Worm (Caenorhabditis elegans) whole organism, L1 larva: ENCODE measurements around the gene cyp-31A3.

Source experiments
- C34B4.2 ChIP-seq: sonication (generic microtip); optimal IDR thresholded peaks from 2 replicates; lab custom pipeline; 2017; ENCODE audit warnings: mild to moderate bottlenecking, missing genetic modification characterization, missing compliant biosample characterization
- Y116A8C.19 ChIP-seq: sonication (generic microtip); optimal IDR thresholded peaks from 2 replicates; lab custom pipeline; 2016; ENCODE audit warnings: missing compliant biosample characterization, missing genetic modification characterization, borderline replicate concordance
- aha-1 ChIP-seq: fragments of 150-350 bp; optimal IDR thresholded peaks from 2 replicates; lab custom pipeline; 2014; ENCODE audit warnings: missing biosample characterization, missing genetic modification characterization
- blmp-1 ChIP-seq: fragments of 150-350 bp; optimal IDR thresholded peaks from 2 replicates; lab custom pipeline; 2014; ENCODE audit warnings: missing biosample characterization, missing genetic modification characterization
- ceh-90 ChIP-seq: sonication (generic microtip); optimal IDR thresholded peaks from 2 replicates; lab custom pipeline; 2016; ENCODE audit warnings: missing genetic modification characterization, missing compliant biosample characterization
- ces-1 ChIP-seq: fragments of 150-350 bp; optimal IDR thresholded peaks from 2 replicates; lab custom pipeline; 2014; ENCODE audit warnings: missing biosample characterization, missing genetic modification reagents, missing genetic modification characterization
- dpl-1 ChIP-seq, 3 experiments: fragments of 150-350 bp in 2 of 3; sonication (generic microtip) in 1 of 3; optimal IDR thresholded peaks; 2 replicates each; lab custom pipeline; 2014 to 2017; ENCODE audit warnings: missing biosample characterization in 3 of 3, missing genetic modification characterization in 3 of 3, missing genetic modification reagents in 3 of 3
- dsc-1 ChIP-seq: sonication (generic microtip); optimal IDR thresholded peaks from 2 replicates; lab custom pipeline; 2016; ENCODE audit warnings: mild to moderate bottlenecking, missing genetic modification characterization, missing compliant biosample characterization
- efl-1 ChIP-seq, 4 experiments: fragments of 150-350 bp; optimal IDR thresholded peaks in 3 of 4; peaks in 1 of 4; 1 replicate in 1 of 4; 2 replicates in 3 of 4; lab custom pipeline; 2014; ENCODE audit warnings: missing biosample characterization in 2 of 4, missing genetic modification characterization in 2 of 4, missing genetic modification reagents in 2 of 4
- egl-13 ChIP-seq: sonication (generic microtip); optimal IDR thresholded peaks from 2 replicates; lab custom pipeline; 2016; ENCODE audit warnings: missing genotype, missing genetic modification reagents, missing genetic modification characterization, missing compliant biosample characterization
- elt-2 ChIP-seq: sonication (generic microtip); optimal IDR thresholded peaks from 2 replicates; lab custom pipeline; 2016; ENCODE audit warnings: missing genetic modification characterization, mild to moderate bottlenecking, inconsistent platforms, missing compliant biosample characterization, missing genetic modification reagents
- fkh-8 ChIP-seq: sonication (generic microtip); optimal IDR thresholded peaks from 2 replicates; lab custom pipeline; 2016; ENCODE audit warnings: mild to moderate bottlenecking, missing genetic modification characterization, missing compliant biosample characterization
- irx-1 ChIP-seq: sonication (generic microtip); optimal IDR thresholded peaks from 2 replicates; lab custom pipeline; 2016; ENCODE audit warnings: missing genetic modification characterization, missing compliant biosample characterization
- lin-13 ChIP-seq: fragments of 150-350 bp; optimal IDR thresholded peaks from 2 replicates; lab custom pipeline; 2014; ENCODE audit warnings: missing biosample characterization, missing genetic modification reagents, missing genetic modification characterization
- lin-35 ChIP-seq, 2 experiments: fragments of 150-350 bp; optimal IDR thresholded peaks; 2 replicates each; lab custom pipeline; 2014; ENCODE audit warnings: missing biosample characterization in 2 of 2, missing genetic modification characterization in 2 of 2, missing genetic modification reagents in 2 of 2
- mab-9 ChIP-seq: fragments of 200-800 bp; sonication (Bioruptor generic); IDR thresholded peaks from 2 replicates; pipeline ENCODE4 v1.3.6; 2022; ENCODE audit warnings: missing genetic modification reagents, missing genetic modification characterization, missing compliant biosample characterization
- mdl-1 ChIP-seq, 2 experiments: fragments of 150-350 bp; optimal IDR thresholded peaks; 2 replicates each; lab custom pipeline; 2014 to 2017; ENCODE audit warnings: missing biosample characterization in 2 of 2, missing genetic modification characterization in 2 of 2, inconsistent platforms in 1 of 2
- mep-1 ChIP-seq: fragments of 150-350 bp; optimal IDR thresholded peaks from 2 replicates; lab custom pipeline; 2014; ENCODE audit warnings: missing biosample characterization, missing genetic modification characterization
- nhr-76 ChIP-seq: sonication (generic microtip); optimal IDR thresholded peaks from 2 replicates; lab custom pipeline; 2017; ENCODE audit warnings: missing biosample characterization, missing genetic modification characterization
- nhr-84 ChIP-seq: sonication (generic microtip); optimal IDR thresholded peaks from 2 replicates; lab custom pipeline; 2017; ENCODE audit warnings: missing biosample characterization, missing genetic modification characterization
- nhr-90 ChIP-seq: sonication (generic microtip); optimal IDR thresholded peaks from 2 replicates; lab custom pipeline; 2016; ENCODE audit warnings: mild to moderate bottlenecking, missing genetic modification characterization, missing compliant biosample characterization; ENCODE audit not compliant: poor library complexity
- pag-3 ChIP-seq: sonication (generic microtip); optimal IDR thresholded peaks from 2 replicates; lab custom pipeline; 2017; ENCODE audit warnings: missing genetic modification characterization, mild to moderate bottlenecking, missing compliant biosample characterization, antibody characterized with exemption, borderline replicate concordance; ENCODE audit not compliant: insufficient read depth
- pax-3 ChIP-seq: fragments of 200-800 bp; sonication (Bioruptor generic); optimal IDR thresholded peaks from 2 replicates; lab custom pipeline; 2018; ENCODE audit warnings: mild to moderate bottlenecking, missing genetic modification characterization, moderate library complexity, missing compliant biosample characterization
- pqm-1 ChIP-seq: sonication (generic microtip); optimal IDR thresholded peaks from 3 replicates; lab custom pipeline; 2017; ENCODE audit warnings: missing biosample characterization, missing genetic modification characterization
- rnt-1 ChIP-seq: sonication (generic microtip); optimal IDR thresholded peaks from 2 replicates; lab custom pipeline; 2016; ENCODE audit warnings: mild to moderate bottlenecking, missing genetic modification characterization, moderate library complexity, missing compliant biosample characterization
- skn-1 ChIP-seq: fragments of 150-350 bp; optimal IDR thresholded peaks from 2 replicates; lab custom pipeline; 2014; ENCODE audit warnings: missing biosample characterization, missing genetic modification characterization
- snu-23 ChIP-seq: sonication (generic microtip); optimal IDR thresholded peaks from 2 replicates; lab custom pipeline; 2016; ENCODE audit warnings: missing genetic modification characterization, missing compliant biosample characterization
- sup-37 ChIP-seq: fragments of 200-800 bp; sonication (Bioruptor generic); optimal IDR thresholded peaks from 2 replicates; lab custom pipeline; 2018; ENCODE audit warnings: mild to moderate bottlenecking, missing genetic modification characterization, missing compliant biosample characterization
- swsn-7 ChIP-seq: sonication (generic microtip); optimal IDR thresholded peaks from 2 replicates; lab custom pipeline; 2016; ENCODE audit warnings: missing genetic modification characterization, missing compliant biosample characterization
- unc-130 ChIP-seq: fragments of 150-350 bp; optimal IDR thresholded peaks from 2 replicates; lab custom pipeline; 2017; ENCODE audit warnings: missing biosample characterization, missing genetic modification characterization, inconsistent platforms
- unc-30 ChIP-seq: sonication (generic microtip); optimal IDR thresholded peaks from 2 replicates; lab custom pipeline; 2017; ENCODE audit warnings: missing biosample characterization, missing genetic modification characterization
- unc-62 ChIP-seq: fragments of 150-350 bp; optimal IDR thresholded peaks from 2 replicates; lab custom pipeline; 2014; ENCODE audit warnings: missing biosample characterization, missing genetic modification reagents, missing genetic modification characterization
- zip-4 ChIP-seq: fragments of 200-800 bp; sonication (Bioruptor generic); optimal IDR thresholded peaks from 2 replicates; lab custom pipeline; 2018; ENCODE audit warnings: mild to moderate bottlenecking, missing genetic modification characterization, moderate library complexity, missing compliant biosample characterization

cyp-31A3 gene

ce11 chrIV:4810377-4810984, 49.6 kb downstream of the cyp-31A3 start, which contains the start of gene eif-1.A (continued):
- TF ChIP-seq elt-2 (tag; lab: Kevin White, UChicago) (no peak), zip-4 (GFP tag; lab: Kevin White, UChicago) (no peak), pax-3 (tag; lab: Kevin White, UChicago) (no peak), nhr-76 (tag; lab: Kevin White, UChicago) (no peak), lin-35 (GFP tag; optimal IDR thresholded peaks at IDR 0.05; lab: Kevin White, UChicago) (peak; percentile 54 to 75), aha-1 (tag; lab: Kevin White, UChicago) (no peak), unc-130 (tag; lab: Kevin White, UChicago) (peak; percentile 72), C34B4.2 (tag; lab: Kevin White, UChicago) (no peak), irx-1 (no peak), nhr-90 (peak; percentile 54), pqm-1 (no peak), mab-9 (GFP tag; lab: Robert Waterston, UW) (no peak), lin-13 (GFP tag; lab: Kevin White, UChicago) (peak; percentile 6), fkh-8 (tag; lab: Kevin White, UChicago) (peak; percentile 34), blmp-1 (tag; lab: Kevin White, UChicago) (no peak), nhr-84 (tag; lab: Kevin White, UChicago) (no peak), ceh-90 (tag; lab: Kevin White, UChicago) (no peak), mep-1 (tag; lab: Kevin White, UChicago) (no peak), dpl-1 (GFP tag; optimal IDR thresholded peaks at IDR 0.05; lab: Kevin White, UChicago) (peak; percentile 54 to 72 (median 59)), mdl-1 (tag; optimal IDR thresholded peaks at IDR 0.05; lab: Kevin White, UChicago) (no peak), egl-13 (tag; lab: Kevin White, UChicago) (peak; percentile 13), Y116A8C.19 (tag; lab: Kevin White, UChicago) (no peak), pag-3 (tag; lab: Kevin White, UChicago) (no peak), skn-1 (tag; lab: Kevin White, UChicago) (peak; percentile 81), rnt-1 (tag; lab: Kevin White, UChicago) (peak; percentile 51), snu-23 (GFP tag; lab: Kevin White, UChicago) (peak; percentile 75), dsc-1 (no peak), sup-37 (GFP tag; lab: Kevin White, UChicago) (no peak), swsn-7 (peak; percentile 47), unc-30 (tag; lab: Kevin White, UChicago) (no peak), ces-1 (GFP tag; lab: Kevin White, UChicago) (no peak)

ce11 chrIV:4811863-4812262, 51.0 kb downstream of the cyp-31A3 start, which contains the start of gene srw-95:
Gene srw-95 (plus strand): TSS chrIV:4812075.
- TF ChIP-seq unc-62 (GFP tag; lab: Kevin White, UChicago) (no peak), efl-1 (optimal IDR thresholded peaks at IDR 0.05; lab: Kevin White, UChicago) (no peak), efl-1 (GFP tag; optimal IDR thresholded peaks at IDR 0.05 in 1 of 2; lab: Kevin White, UChicago) (peak in 1 of 2 experiments; percentile 83)
